Fruit fly (Drosophila melanogaster) whole organism, pupa: ENCODE measurements around the gene CG11760.

ENCODE experiments used
- CG17806 ChIP-seq: fragments of 200-800 bp; sonication (Bioruptor generic); optimal IDR thresholded peaks from 2 replicates; lab custom pipeline; 2018; ENCODE audit warnings: missing biosample characterization, mild to moderate bottlenecking, missing genetic modification characterization, moderate library complexity
- CG8301 ChIP-seq: fragments of 200-800 bp; sonication (Bioruptor generic); optimal IDR thresholded peaks from 2 replicates; lab custom pipeline; 2018; ENCODE audit warnings: missing biosample characterization, mild to moderate bottlenecking, missing genetic modification characterization
- Snoo ChIP-seq: fragments of 200-800 bp; sonication (Bioruptor generic); optimal IDR thresholded peaks from 3 replicates; lab custom pipeline; 2017; ENCODE audit warnings: missing biosample characterization, mild to moderate bottlenecking, missing genetic modification characterization, inconsistent platforms

- TF ChIP-seq Snoo (no peak), CG8301 (tag; lab: Kevin White, UChicago) (no peak), CG17806 (tag; lab: Kevin White, UChicago) (no peak)
Observed at dm6 chr3R:8683280-8683679, 35.7 kb upstream of the CG11760 start.
